Worm (Caenorhabditis elegans): ENCODE results near the gene Y75B8A.8.

DNA sequence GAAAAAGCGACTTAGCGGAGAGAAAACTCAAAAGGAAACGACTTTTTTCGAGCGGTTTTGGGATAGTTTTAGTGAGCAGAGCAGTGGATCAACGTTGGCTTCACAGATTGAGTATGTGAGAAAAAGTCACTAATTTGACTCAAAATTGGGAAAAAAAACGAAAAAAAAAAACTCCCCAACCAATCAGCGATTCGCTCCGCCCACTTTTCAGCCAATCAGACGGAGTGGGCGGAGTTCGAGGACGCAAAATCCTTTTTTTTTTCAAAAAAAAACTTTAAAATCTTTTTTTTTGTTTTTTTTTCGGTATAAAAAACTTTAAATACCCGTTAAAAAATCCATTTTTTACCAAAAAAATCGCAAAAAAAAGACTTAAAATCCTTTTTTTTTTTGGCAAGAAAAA lies 60.3 kb downstream of the Y75B8A.8 start:
- no peak for TF ChIP-seq flt-1 (GFP tag; IDR thresholded peaks at IDR 0.05)
- TF ChIP-seq scrt-1 (GFP tag; IDR thresholded peaks at IDR 0.05): no peak
- TF ChIP-seq ama-1 (optimal IDR thresholded peaks at IDR 0.05): no peak
- no peak for TF ChIP-seq B0310.2 (tag; optimal IDR thresholded peaks at IDR 0.05)
- TF ChIP-seq tbx-11 (GFP tag; IDR thresholded peaks at IDR 0.05): no peak
- TF ChIP-seq sea-1 (GFP tag; conservative IDR thresholded peaks at IDR 0.05): no peak
- no peak for TF ChIP-seq ceh-36 (tag; optimal IDR thresholded peaks at IDR 0.05)
- no peak for TF ChIP-seq tbx-37 (GFP tag; conservative IDR thresholded peaks at IDR 0.05)
- no peak for TF ChIP-seq pes-1 (GFP tag; IDR thresholded peaks at IDR 0.05)

Data from whole organism, early embryonic.